Fruit fly (Drosophila melanogaster) whole organism, prepupa: ENCODE results near the gene Acp76A.

Experiments used
- CG11762 ChIP-seq: fragments of 200-800 bp; sonication (Bioruptor generic); optimal IDR thresholded peaks from 3 replicates; lab custom pipeline; 2016; ENCODE audit warnings: missing biosample characterization, missing genetic modification characterization; ENCODE audit not compliant: insufficient read depth
- Sox102F ChIP-seq: fragments of 200-800 bp; sonication (Bioruptor generic); optimal IDR thresholded peaks from 2 replicates; lab custom pipeline; 2016; ENCODE audit warnings: missing biosample characterization, mild to moderate bottlenecking, missing genetic modification characterization
- fd59A ChIP-seq: fragments of 200-800 bp; sonication (Bioruptor generic); optimal IDR thresholded peaks from 2 replicates; lab custom pipeline; 2017; ENCODE audit warnings: missing biosample characterization, mild to moderate bottlenecking, missing genetic modification characterization, missing genetic modification reagents
- fd85E ChIP-seq: fragments of 200-800 bp; sonication (Bioruptor generic); optimal IDR thresholded peaks from 3 replicates; lab custom pipeline; 2016; ENCODE audit warnings: missing biosample characterization, missing genetic modification characterization
- lz ChIP-seq: fragments of 200-800 bp; sonication (Bioruptor generic); optimal IDR thresholded peaks from 3 replicates; lab custom pipeline; 2016; ENCODE audit warnings: missing biosample characterization, missing genetic modification characterization

DNA sequence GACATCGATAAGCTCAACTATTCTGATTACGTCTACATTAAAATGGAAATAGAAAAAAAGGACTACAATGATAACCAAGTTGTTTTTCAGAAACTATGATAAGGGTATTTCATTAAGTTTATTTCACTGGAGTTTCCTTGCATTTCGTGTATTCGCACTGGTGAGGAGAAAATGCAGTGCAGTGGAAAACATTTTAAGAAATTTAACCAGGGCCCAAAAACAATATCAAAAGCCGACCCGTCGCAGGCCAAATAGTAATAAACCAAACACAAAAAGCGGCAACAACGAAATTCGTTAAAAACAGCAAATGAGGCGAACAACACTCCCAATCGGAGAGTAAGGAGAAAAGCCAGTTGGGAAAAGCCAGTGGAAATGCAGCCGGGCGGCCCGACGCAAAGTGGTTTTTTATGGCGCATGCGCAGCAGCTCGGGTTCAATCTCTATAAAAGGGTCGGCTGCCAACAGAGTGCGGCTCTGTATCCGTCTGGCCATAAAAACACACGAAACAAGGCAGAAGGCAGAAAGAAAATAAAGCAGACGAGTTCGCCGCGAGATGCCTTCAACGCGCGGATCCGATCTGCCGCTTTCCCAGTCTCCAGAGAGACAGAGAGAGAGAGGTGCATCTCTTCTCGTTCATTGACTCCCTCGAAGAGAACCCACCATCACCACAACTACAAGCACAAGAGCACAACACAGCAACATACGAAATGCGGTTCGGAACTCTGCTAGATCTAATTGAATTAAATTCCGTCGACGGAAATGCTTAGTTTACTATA, 29.3 kb upstream of the Acp76A start:
- TF ChIP-seq fd85E (GFP tag; lab: Kevin White, UChicago) (no peak), fd59A (GFP tag; lab: Kevin White, UChicago) (no peak), CG11762 (GFP tag; lab: Kevin White, UChicago) (no peak), lz (GFP tag; lab: Kevin White, UChicago) (no peak), Sox102F (GFP tag; lab: Kevin White, UChicago) (no peak)
